Fruit fly (Drosophila melanogaster): ENCODE data around the gene CG12170.

Gene CG12170

dm6 chr3R:5624115-5624878 is 12.7 kb upstream of the CG12170 start, which contains the start of the genes Dph4, Spec2 and RpL13A:
TSS of gene Dph4 (minus strand) at chr3R:5624125.
TSS of gene Spec2 (minus strand) at chr3R:5624125.
TSS of gene RpL13A (plus strand) at chr3R:5624474.
- TF ChIP-seq Sin3A (optimal IDR thresholded peaks at IDR 0.05) (no peak), psq (optimal IDR thresholded peaks at IDR 0.05) (no peak), Myc (optimal IDR thresholded peaks at IDR 0.05) (no peak), insv (optimal IDR thresholded peaks at IDR 0.05) (no peak), ttk (optimal IDR thresholded peaks at IDR 0.05) (no peak), h (optimal IDR thresholded peaks at IDR 0.05) (no peak)

- TF ChIP-seq psq (optimal IDR thresholded peaks at IDR 0.05) (no peak), h (optimal IDR thresholded peaks at IDR 0.05) (no peak), insv (optimal IDR thresholded peaks at IDR 0.05) (no peak), ttk (optimal IDR thresholded peaks at IDR 0.05) (no peak), Sin3A (optimal IDR thresholded peaks at IDR 0.05) (no peak), Myc (optimal IDR thresholded peaks at IDR 0.05) (no peak)
These were observed 9.5 kb upstream of the CG12170 start, which contains the start of gene CG31551 for dm6 chr3R:5627552-5627951. TSS of gene CG31551 (plus strand) at chr3R:5627852.

- TF ChIP-seq ttk (optimal IDR thresholded peaks at IDR 0.05) (no peak), Myc (optimal IDR thresholded peaks at IDR 0.05) (no peak), insv (optimal IDR thresholded peaks at IDR 0.05) (no peak), psq (optimal IDR thresholded peaks at IDR 0.05) (no peak), Sin3A (optimal IDR thresholded peaks at IDR 0.05) (no peak), h (optimal IDR thresholded peaks at IDR 0.05) (no peak)
These were observed 4.9 kb upstream of the CG12170 start, which contains the start of gene CG31549 for dm6 chr3R:5632182-5632581. TSS of gene CG31549 (plus strand) at chr3R:5632192.

- TF ChIP-seq psq (optimal IDR thresholded peaks at IDR 0.05): no peak
- TF ChIP-seq h (optimal IDR thresholded peaks at IDR 0.05): no peak
- no peak for TF ChIP-seq Myc (optimal IDR thresholded peaks at IDR 0.05)
- TF ChIP-seq ttk (optimal IDR thresholded peaks at IDR 0.05): no peak
- TF ChIP-seq Sin3A (optimal IDR thresholded peaks at IDR 0.05): no peak
These were observed 3.6 kb upstream of the CG12170 start, which contains the start of gene CG12171 for dm6 chr3R:5633437-5633836. TSS of gene CG12171 (plus strand) at chr3R:5633627.

- TF ChIP-seq ttk (optimal IDR thresholded peaks at IDR 0.05) (no peak), psq (optimal IDR thresholded peaks at IDR 0.05) (no peak), h (optimal IDR thresholded peaks at IDR 0.05) (no peak), Sin3A (optimal IDR thresholded peaks at IDR 0.05) (no peak), Myc (optimal IDR thresholded peaks at IDR 0.05) (no peak), insv (optimal IDR thresholded peaks at IDR 0.05) (no peak)
These were observed 1.5 kb upstream of the CG12170 start, which contains the start of gene CG31546 for dm6 chr3R:5635524-5635923. TSS of gene CG31546 (minus strand) at chr3R:5635624.

- no peak for TF ChIP-seq ttk (optimal IDR thresholded peaks at IDR 0.05)
- TF ChIP-seq Sin3A (optimal IDR thresholded peaks at IDR 0.05): no peak
These were observed 6.4 kb downstream of the CG12170 start for dm6 chr3R:5643421-5643820.

dm6 chr3R:5647705-5648568 is 10.9 kb downstream of the CG12170 start:
- TF ChIP-seq ttk (optimal IDR thresholded peaks at IDR 0.05) (no peak), Sin3A (optimal IDR thresholded peaks at IDR 0.05) (no peak), insv (optimal IDR thresholded peaks at IDR 0.05) (no peak), Myc (optimal IDR thresholded peaks at IDR 0.05) (no peak), h (optimal IDR thresholded peaks at IDR 0.05) (no peak), psq (optimal IDR thresholded peaks at IDR 0.05) (no peak)

dm6 chr3R:5648569-5649476 is 11.8 kb downstream of the CG12170 start, which contains the start of the genes MTA1-like and Sec23:
TSS of gene MTA1-like (minus strand) at chr3R:5648738.
TSS of gene Sec23 (plus strand) at chr3R:5649065.
- TF ChIP-seq psq (optimal IDR thresholded peaks at IDR 0.05): no peak
- TF ChIP-seq ttk (optimal IDR thresholded peaks at IDR 0.05): no peak
- TF ChIP-seq insv (optimal IDR thresholded peaks at IDR 0.05): no peak
- TF ChIP-seq h (optimal IDR thresholded peaks at IDR 0.05): no peak
- TF ChIP-seq Myc (optimal IDR thresholded peaks at IDR 0.05): no peak
- no peak for TF ChIP-seq Sin3A (optimal IDR thresholded peaks at IDR 0.05)

- TF ChIP-seq Sin3A (optimal IDR thresholded peaks at IDR 0.05) (no peak), ttk (optimal IDR thresholded peaks at IDR 0.05) (peak; percentile 77)
These were observed 12.9 kb downstream of the CG12170 start for dm6 chr3R:5649903-5650302.

- no peak for TF ChIP-seq h (optimal IDR thresholded peaks at IDR 0.05)
- TF ChIP-seq ttk (optimal IDR thresholded peaks at IDR 0.05): no peak
These were observed 16.9 kb downstream of the CG12170 start for dm6 chr3R:5653887-5654286.

- TF ChIP-seq ttk (optimal IDR thresholded peaks at IDR 0.05): no peak
- TF ChIP-seq insv (optimal IDR thresholded peaks at IDR 0.05): no peak
- TF ChIP-seq h (optimal IDR thresholded peaks at IDR 0.05): no peak
- no peak for TF ChIP-seq psq (optimal IDR thresholded peaks at IDR 0.05)
- TF ChIP-seq Sin3A (optimal IDR thresholded peaks at IDR 0.05): no peak
- no peak for TF ChIP-seq Myc (optimal IDR thresholded peaks at IDR 0.05)
These were observed 17.7 kb downstream of the CG12170 start, which contains the start of the genes elm and MED27 for dm6 chr3R:5654692-5655181. TSS of gene elm (minus strand) at chr3R:5654861. TSS of gene MED27 (plus strand) at chr3R:5655139.

All from Kc167 (cell line).